Fruit fly (Drosophila melanogaster): ENCODE measurements around the gene Wnt6.

Gene Wnt6

dm6 chr2L:7321110-7321509 is 12.4 kb upstream of the Wnt6 start (continued):
- TF ChIP-seq CG6854 (GFP tag; optimal IDR thresholded peaks at IDR 0.05) (no peak), Blimp-1 (GFP tag; optimal IDR thresholded peaks at IDR 0.05) (no peak), Lpt (GFP tag; optimal IDR thresholded peaks at IDR 0.05) (peak; percentile 1), achi (GFP tag; optimal IDR thresholded peaks at IDR 0.05) (peak; percentile 62), cyc (GFP tag; optimal IDR thresholded peaks at IDR 0.05) (peak; percentile 79), salr (GFP tag; optimal IDR thresholded peaks at IDR 0.05) (peak; percentile 40 to 74), CG1621 (tag; optimal IDR thresholded peaks at IDR 0.05) (peak; percentile 79), CG32006 (GFP tag; optimal IDR thresholded peaks at IDR 0.05) (peak; percentile 14), pdm3 (GFP tag; optimal IDR thresholded peaks at IDR 0.05) (peak; percentile 65), CG11294 (GFP tag; IDR thresholded peaks at IDR 0.05) (no peak), Hr4 (GFP tag; optimal IDR thresholded peaks at IDR 0.05) (peak; percentile 11), OdsH (GFP tag; optimal IDR thresholded peaks at IDR 0.05) (peak; percentile 65), CG6808 (GFP tag; optimal IDR thresholded peaks at IDR 0.05) (peak; percentile 57), acj6 (GFP tag; optimal IDR thresholded peaks at IDR 0.05) (peak; percentile 79), CG34406 (GFP tag; optimal IDR thresholded peaks at IDR 0.05) (peak; percentile 65)

dm6 chr2L:7323005-7323404 is 10.5 kb upstream of the Wnt6 start:
- TF ChIP-seq achi (GFP tag; optimal IDR thresholded peaks at IDR 0.05) (peak; percentile 62), CG3919 (GFP tag; optimal IDR thresholded peaks at IDR 0.05) (peak; percentile 51), esn (GFP tag; optimal IDR thresholded peaks at IDR 0.05) (peak; percentile 61), Eip75B (GFP tag; optimal IDR thresholded peaks at IDR 0.05) (peak; percentile 62), CG6854 (GFP tag; optimal IDR thresholded peaks at IDR 0.05) (peak; percentile 22), Hr38 (GFP tag; optimal IDR thresholded peaks at IDR 0.05) (no peak), CG8632 (GFP tag; optimal IDR thresholded peaks at IDR 0.05) (peak; percentile 23), CG11902 (GFP tag; optimal IDR thresholded peaks at IDR 0.05) (no peak), ss (GFP tag; optimal IDR thresholded peaks at IDR 0.05) (peak in 1 of 2 experiments; percentile 18), Sox14 (GFP tag; optimal IDR thresholded peaks at IDR 0.05) (peak; percentile 67), Hr4 (GFP tag; optimal IDR thresholded peaks at IDR 0.05) (no peak), vri (GFP tag; optimal IDR thresholded peaks at IDR 0.05) (peak; percentile 47), CG6163 (GFP tag; IDR thresholded peaks at IDR 0.05) (peak; percentile 79), dac (GFP tag; optimal IDR thresholded peaks at IDR 0.05) (no peak), Gug (GFP tag; IDR thresholded peaks at IDR 0.05) (peak; percentile 27; the same call in 1 of the 2 replicates), dsx (GFP tag; optimal IDR thresholded peaks at IDR 0.05; ENCODE audit: poor library complexity, severe bottlenecking) (peak; percentile 44), CG3032 (tag; optimal IDR thresholded peaks at IDR 0.05) (peak; percentile 75), CG32006 (GFP tag; optimal IDR thresholded peaks at IDR 0.05) (no peak), CG7368 (GFP tag; optimal IDR thresholded peaks at IDR 0.05) (peak; percentile 5), Lpt (GFP tag; optimal IDR thresholded peaks at IDR 0.05) (no peak), net (GFP tag; optimal IDR thresholded peaks at IDR 0.05) (peak; percentile 35), Ets21C (GFP tag; optimal IDR thresholded peaks at IDR 0.05) (no peak), Ets96B (tag; optimal IDR thresholded peaks at IDR 0.05) (peak; percentile 84), spab (GFP tag; optimal IDR thresholded peaks at IDR 0.05) (peak; percentile 72), Hr39 (GFP tag; optimal IDR thresholded peaks at IDR 0.05) (peak; percentile 1), cyc (GFP tag; optimal IDR thresholded peaks at IDR 0.05) (no peak), salr (GFP tag; optimal IDR thresholded peaks at IDR 0.05) (peak; percentile 6 to 38), CG11762 (GFP tag; optimal IDR thresholded peaks at IDR 0.05; ENCODE audit: insufficient read depth) (peak; percentile 9), CG11294 (GFP tag; IDR thresholded peaks at IDR 0.05) (no peak), OdsH (GFP tag; optimal IDR thresholded peaks at IDR 0.05) (peak; percentile 56), Eip93F (GFP tag; optimal IDR thresholded peaks at IDR 0.05) (no peak), fkh (GFP tag; optimal IDR thresholded peaks at IDR 0.05) (no peak), Blimp-1 (GFP tag; optimal IDR thresholded peaks at IDR 0.05) (no peak), CG10631 (GFP tag; optimal IDR thresholded peaks at IDR 0.05) (peak; percentile 66), eg (GFP tag; IDR thresholded peaks at IDR 0.05) (0 out of 3 replicates have a peak, but pooled peaks have one; percentile 35), CG8319 (GFP tag; optimal IDR thresholded peaks at IDR 0.05) (peak; percentile 30), CG4318 (GFP tag; optimal IDR thresholded peaks at IDR 0.05) (no peak), CG6792 (GFP tag; optimal IDR thresholded peaks at IDR 0.05) (peak; percentile 29), CG6808 (GFP tag; optimal IDR thresholded peaks at IDR 0.05) (peak; percentile 79), CG15336 (GFP tag; IDR thresholded peaks at IDR 0.05) (no peak), CG8119 (GFP tag; IDR thresholded peaks at IDR 0.05) (peak; percentile 47; the same call in 1 of the 3 replicates), Eip78C (GFP tag) (peak; percentile 81), topi (GFP tag; optimal IDR thresholded peaks at IDR 0.05) (peak; percentile 33), pdm3 (GFP tag; optimal IDR thresholded peaks at IDR 0.05) (peak; percentile 42), CG1621 (tag; optimal IDR thresholded peaks at IDR 0.05) (peak; percentile 45), Smox (GFP tag; optimal IDR thresholded peaks at IDR 0.05) (peak; percentile 34)
